Worm (Caenorhabditis elegans): ENCODE measurements around the gene rod-1.

Gene rod-1

DNA sequence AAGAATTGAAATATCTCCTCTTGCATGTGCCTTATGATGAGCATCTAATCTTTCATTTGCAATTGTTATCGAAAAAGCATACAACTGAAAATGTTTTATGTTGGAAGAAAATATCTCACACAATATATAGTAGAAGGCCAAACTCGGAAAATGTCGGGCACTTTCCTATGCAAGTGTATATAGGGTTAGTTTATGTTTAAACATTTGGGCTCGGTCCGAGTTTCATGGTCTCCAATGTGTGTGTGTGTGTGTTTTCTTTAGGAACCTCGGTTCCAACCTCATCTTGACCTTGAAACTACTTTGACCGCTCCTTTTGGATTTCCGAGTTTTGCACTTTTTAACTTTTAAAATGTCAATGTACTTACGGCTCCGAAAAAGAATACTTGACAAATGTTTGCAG lies 21.1 kb downstream of the rod-1 start (continued):
- TF ChIP-seq rpc-1 (optimal IDR thresholded peaks at IDR 0.05) (peak; percentile 62), rpc-1 (tag; optimal IDR thresholded peaks at IDR 0.05) (peak; percentile 82), zim-3 (tag; optimal IDR thresholded peaks at IDR 0.05) (no peak), egl-18 (GFP tag; IDR thresholded peaks at IDR 0.05) (no peak), snpc-4 (GFP tag; optimal IDR thresholded peaks at IDR 0.05) (peak; percentile 73), snpc-4 (tag; optimal IDR thresholded peaks at IDR 0.05) (peak in 3 of 4 experiments; percentile 90 to 96 (median 93))

DNA sequence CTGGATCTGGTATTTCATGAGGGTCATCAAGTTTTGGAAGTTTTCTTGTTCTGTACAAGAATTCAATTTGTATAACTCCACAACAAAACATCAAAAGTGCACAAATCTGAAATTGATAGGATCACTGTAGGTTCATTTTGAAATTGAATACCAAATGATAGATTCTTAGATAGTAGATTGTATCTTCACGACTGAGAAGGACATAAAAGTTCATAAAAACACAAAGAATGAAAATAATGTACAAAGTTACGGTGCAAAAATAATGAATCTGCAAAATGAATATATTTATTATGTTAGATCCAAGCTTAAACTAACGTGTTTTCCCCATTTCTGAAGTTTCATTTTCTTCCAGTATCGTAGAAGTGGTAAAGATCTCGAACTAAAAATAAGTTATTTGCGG lies 22.7 kb downstream of the rod-1 start:
- no peak for TF ChIP-seq atf-7 (tag; optimal IDR thresholded peaks at IDR 0.05)
- no peak for TF ChIP-seq let-526 (GFP tag; IDR thresholded peaks at IDR 0.05)
- TF ChIP-seq D2030.7 (GFP tag; IDR thresholded peaks at IDR 0.05): no peak
- no peak for TF ChIP-seq mel-28 (tag; optimal IDR thresholded peaks at IDR 0.05; ENCODE audit: borderline replicate concordance)
- TF ChIP-seq lin-26 (GFP tag; IDR thresholded peaks at IDR 0.05): no peak
- TF ChIP-seq Y79H2A.3 (GFP tag; conservative IDR thresholded peaks at IDR 0.05): no peak
- TF ChIP-seq lin-40 (tag; optimal IDR thresholded peaks at IDR 0.05): no peak
- no peak for TF ChIP-seq die-1 (tag; optimal IDR thresholded peaks at IDR 0.05)
- no peak for TF ChIP-seq egl-44 (GFP tag; IDR thresholded peaks at IDR 0.05)
- no peak for TF ChIP-seq C06A6.2 (GFP tag; conservative IDR thresholded peaks at IDR 0.05)
- TF ChIP-seq sdz-38 (tag; optimal IDR thresholded peaks at IDR 0.05): no peak
- TF ChIP-seq ama-1 (optimal IDR thresholded peaks at IDR 0.05): no peak
- no peak for TF ChIP-seq ama-1 (GFP tag; optimal IDR thresholded peaks at IDR 0.05)
- TF ChIP-seq rec-8 (tag; optimal IDR thresholded peaks at IDR 0.05): no peak
- TF ChIP-seq hlh-12 (tag; optimal IDR thresholded peaks at IDR 0.05): no peak
- no peak for TF ChIP-seq ztf-22 (GFP tag; optimal IDR thresholded peaks at IDR 0.05)
- no peak for TF ChIP-seq snpc-1.3 (tag; optimal IDR thresholded peaks at IDR 0.05; ENCODE audit: insufficient read depth)
- TF ChIP-seq snpc-4 (GFP tag; optimal IDR thresholded peaks at IDR 0.05): no peak
- TF ChIP-seq snpc-4 (tag; optimal IDR thresholded peaks at IDR 0.05): no peak

DNA sequence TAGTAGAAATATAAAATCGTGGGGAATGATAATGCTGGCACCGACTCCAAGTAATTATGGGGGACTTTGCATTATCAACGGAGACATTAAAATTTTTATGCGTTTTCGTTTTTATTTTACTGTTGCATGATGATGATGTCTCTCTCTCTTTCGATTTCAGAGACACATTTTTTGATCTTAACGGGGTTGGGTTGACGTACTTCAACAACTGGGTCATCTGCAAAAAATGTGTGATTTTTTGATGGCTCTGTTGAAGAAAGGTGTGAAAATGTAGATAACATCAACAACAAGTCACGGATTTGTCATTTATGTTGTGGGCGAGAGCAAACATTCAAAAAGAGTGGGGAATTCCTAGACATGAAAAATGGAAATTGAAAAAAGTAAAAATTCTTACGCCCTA lies 23.1 kb downstream of the rod-1 start, which contains the start of gene F55G1.15:
Gene F55G1.15 (minus strand): TSS at position 101 of the 400 bp plus-strand sequence.
- TF ChIP-seq tlf-1 (GFP tag; optimal IDR thresholded peaks at IDR 0.05): no peak
- TF ChIP-seq die-1 (tag; optimal IDR thresholded peaks at IDR 0.05): no peak
- TF ChIP-seq ceh-27 (GFP tag; optimal IDR thresholded peaks at IDR 0.05): no peak
- TF ChIP-seq attf-5 (GFP tag; optimal IDR thresholded peaks at IDR 0.05): no peak
- no peak for TF ChIP-seq ztf-3 (GFP tag; optimal IDR thresholded peaks at IDR 0.05)

DNA sequence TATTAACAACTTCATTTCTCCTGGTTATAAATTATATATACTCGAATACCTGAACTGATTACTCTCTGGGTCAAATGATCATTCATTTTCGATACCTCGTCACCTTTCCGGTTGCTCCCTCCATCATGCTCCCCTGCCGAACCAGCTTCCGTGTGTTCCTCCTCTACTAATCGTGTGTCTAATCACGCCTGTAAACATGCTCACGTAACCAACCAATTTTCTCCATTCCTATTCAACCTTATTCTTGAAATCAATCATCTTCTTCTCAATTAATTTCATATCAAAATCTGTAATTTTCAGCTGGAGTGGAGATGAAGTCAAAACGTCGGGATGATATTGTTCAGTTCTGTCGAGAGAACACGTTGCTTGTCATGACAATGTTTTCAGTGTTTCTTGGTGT lies 25.1 kb downstream of the rod-1 start, which contains the start of gene glt-6:
Gene glt-6 (plus strand): TSS at position 301 of the 400 bp plus-strand sequence.
- TF ChIP-seq F49E8.2 (tag; optimal IDR thresholded peaks at IDR 0.05; ENCODE audit: insufficient read depth) (no peak), ets-4 (GFP tag; optimal IDR thresholded peaks at IDR 0.05) (no peak), lin-26 (GFP tag; IDR thresholded peaks at IDR 0.05) (no peak), mxl-1 (tag; optimal IDR thresholded peaks at IDR 0.05) (no peak), F55B11.4 (tag; optimal IDR thresholded peaks at IDR 0.05; ENCODE audit: borderline replicate concordance, insufficient read depth) (no peak), ceh-100 (GFP tag; IDR thresholded peaks at IDR 0.05) (no peak), dpff-1 (tag; optimal IDR thresholded peaks at IDR 0.05) (no peak), nfyb-1 (GFP tag; IDR thresholded peaks at IDR 0.05) (no peak), lin-40 (tag; optimal IDR thresholded peaks at IDR 0.05) (no peak), egl-44 (GFP tag; IDR thresholded peaks at IDR 0.05) (no peak), zfh-2 (GFP tag; conservative IDR thresholded peaks at IDR 0.05) (no peak), sea-2 (GFP tag; IDR thresholded peaks at IDR 0.05) (no peak)

Measured in whole organism, young adult.